Fruit fly (Drosophila melanogaster): ENCODE measurements around the gene CG15646.

CG15646 gene

DNA sequence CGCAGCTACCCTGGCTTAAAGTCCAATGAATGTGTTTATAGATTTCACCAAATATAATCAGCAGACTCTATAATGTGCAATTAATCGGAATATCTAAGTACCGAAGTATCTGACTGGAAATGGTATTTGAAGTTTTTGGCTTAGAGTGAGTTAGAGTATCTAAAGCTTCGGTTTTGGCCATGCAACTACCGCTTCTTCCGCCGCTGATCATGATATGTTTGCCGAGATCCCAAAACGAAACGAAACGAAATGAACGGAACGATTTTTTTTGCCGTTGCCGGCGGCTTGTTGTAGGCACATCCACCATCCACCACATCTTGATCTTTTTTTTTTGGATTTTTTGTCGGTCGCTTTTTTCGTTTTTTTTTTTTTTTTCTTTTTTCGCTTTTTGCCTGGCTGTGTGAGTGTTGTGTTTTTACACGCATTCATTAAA, 47.8 kb downstream of the CG15646 start (continued):
- TF ChIP-seq Poxn (GFP tag; IDR thresholded peaks at IDR 0.05) (peak; percentile 59), pb (GFP tag; optimal IDR thresholded peaks at IDR 0.05) (peak; percentile 64), wor (GFP tag; IDR thresholded peaks at IDR 0.05) (peak; percentile 73), fd64A (GFP tag; optimal IDR thresholded peaks at IDR 0.05) (peak; percentile 9), CG10959 (GFP tag; IDR thresholded peaks at IDR 0.05) (peak; percentile 41; the same call in 1 of the 2 replicates), Hr3 (GFP tag; optimal IDR thresholded peaks at IDR 0.05) (peak; percentile 63), CG11695 (GFP tag; IDR thresholded peaks at IDR 0.05) (peak; percentile 86), NFAT (GFP tag; IDR thresholded peaks at IDR 0.05) (peak; percentile 84), CG1233 (GFP tag; optimal IDR thresholded peaks at IDR 0.05) (peak; percentile 54), Hmx (GFP tag; optimal IDR thresholded peaks at IDR 0.05) (peak; percentile 34), rib (GFP tag; IDR thresholded peaks at IDR 0.05) (peak; percentile 72; the same call in 1 of the 2 replicates), dmrt11E (tag; optimal IDR thresholded peaks at IDR 0.05) (no peak), onecut (GFP tag; IDR thresholded peaks at IDR 0.05) (peak; percentile 79), bigmax (GFP tag; optimal IDR thresholded peaks at IDR 0.05) (no peak), luna (GFP tag; optimal IDR thresholded peaks at IDR 0.05) (peak; percentile 43), pros (GFP tag; optimal IDR thresholded peaks at IDR 0.05) (no peak), CrebB (tag; optimal IDR thresholded peaks at IDR 0.05) (peak; percentile 54), lmd (GFP tag; IDR thresholded peaks at IDR 0.05) (peak; percentile 92), CG11696 (GFP tag; IDR thresholded peaks at IDR 0.05) (peak; percentile 68), CG10979 (tag; optimal IDR thresholded peaks at IDR 0.05) (peak; percentile 70), CG2875 (GFP tag; optimal IDR thresholded peaks at IDR 0.05) (peak; percentile 39), Sin3A (optimal IDR thresholded peaks at IDR 0.05) (no peak), inv (GFP tag; IDR thresholded peaks at IDR 0.05; ENCODE audit: partially characterized antibody) (no peak), dpn (GFP tag; optimal IDR thresholded peaks at IDR 0.05) (peak; percentile 66 to 79), CG17612 (GFP tag; IDR thresholded peaks at IDR 0.05) (peak; percentile 51; the same call in 1 of the 2 replicates), CG2116 (GFP tag; optimal IDR thresholded peaks at IDR 0.05) (no peak), CG14710 (tag; optimal IDR thresholded peaks at IDR 0.05) (peak; percentile 25), CG4404 (GFP tag; IDR thresholded peaks at IDR 0.05) (no peak), CG10274 (GFP tag; optimal IDR thresholded peaks at IDR 0.05) (peak; percentile 49), CG12104 (GFP tag; optimal IDR thresholded peaks at IDR 0.05) (peak; percentile 22), dysf (GFP tag; IDR thresholded peaks at IDR 0.05) (peak; percentile 93), CG10654 (GFP tag; optimal IDR thresholded peaks at IDR 0.05) (peak; percentile 56), Ptx1 (GFP tag; IDR thresholded peaks at IDR 0.05) (peak; percentile 89), Sox100B (GFP tag; optimal IDR thresholded peaks at IDR 0.05) (peak; percentile 73), CG1603 (tag; optimal IDR thresholded peaks at IDR 0.05) (peak; percentile 85), Usf (GFP tag; optimal IDR thresholded peaks at IDR 0.05) (no peak), grau (tag; optimal IDR thresholded peaks at IDR 0.05) (peak; percentile 78), Nf-YC (tag; optimal IDR thresholded peaks at IDR 0.05) (peak; percentile 2), ase (GFP tag; IDR thresholded peaks at IDR 0.05) (peak; percentile 78), CG12744 (GFP tag; optimal IDR thresholded peaks at IDR 0.05) (no peak), CG8290 (GFP tag; optimal IDR thresholded peaks at IDR 0.05) (peak; percentile 7), CG8290 (tag; optimal IDR thresholded peaks at IDR 0.05) (peak in 1 of 2 experiments; percentile 95), psq (GFP tag; optimal IDR thresholded peaks at IDR 0.05) (peak; percentile 39), vnd (GFP tag; IDR thresholded peaks at IDR 0.05; ENCODE audit: partially characterized antibody) (no peak), CG6654 (GFP tag; optimal IDR thresholded peaks at IDR 0.05) (peak; percentile 29), CG13123 (GFP tag; optimal IDR thresholded peaks at IDR 0.05) (peak; percentile 22)

Data from whole organism, embryonic.